Worm (Caenorhabditis elegans) whole organism, young adult: ENCODE results near the gene nhr-166.

ENCODE experiments used
- B0035.1 ChIP-seq: sonication (generic microtip); optimal IDR thresholded peaks from 2 replicates; lab custom pipeline; 2016; ENCODE audit warnings: missing genetic modification characterization, mild to moderate bottlenecking, missing compliant biosample characterization, missing genotype, missing genetic modification reagents
- C17E4.6 ChIP-seq: fragments of 200-800 bp; sonication (Bioruptor generic); IDR thresholded peaks from 2 replicates; pipeline ENCODE4 v1.3.6; 2022; ENCODE audit warnings: missing genetic modification reagents, missing genetic modification characterization, missing compliant biosample characterization
- F22D6.2 ChIP-seq: sonication (generic microtip); optimal IDR thresholded peaks from 2 replicates; lab custom pipeline; 2016; ENCODE audit warnings: mild to moderate bottlenecking, missing genetic modification characterization, missing compliant biosample characterization
- F23B12.7 ChIP-seq: sonication (generic microtip); optimal IDR thresholded peaks from 2 replicates; lab custom pipeline; 2017; ENCODE audit warnings: missing genetic modification characterization, mild to moderate bottlenecking, missing compliant biosample characterization, antibody characterized with exemption, moderate library complexity; ENCODE audit not compliant: insufficient read depth
- F37B4.10 ChIP-seq: fragments of 200-800 bp; sonication (Bioruptor generic); IDR thresholded peaks from 2 replicates; pipeline ENCODE4 v1.3.6; 2022; ENCODE audit warnings: missing genetic modification characterization, missing compliant biosample characterization
- F57A8.1 ChIP-seq: fragments of 200-800 bp; sonication (Bioruptor generic); optimal IDR thresholded peaks from 2 replicates; lab custom pipeline; 2018; ENCODE audit warnings: mild to moderate bottlenecking, missing genetic modification characterization, moderate library complexity, missing compliant biosample characterization
- Y53G8AR.9 ChIP-seq: fragments of 200-800 bp; sonication (Bioruptor generic); conservative IDR thresholded peaks from 2 replicates; pipeline ENCODE4 v1.3.6; 2022; ENCODE audit warnings: missing genetic modification reagents, missing genetic modification characterization, missing compliant biosample characterization
- Y67H2A.10 ChIP-seq: fragments of 200-800 bp; sonication (Bioruptor generic); conservative IDR thresholded peaks from 2 replicates; pipeline ENCODE4 v1.3.6; 2022; ENCODE audit warnings: missing genetic modification reagents, missing genetic modification characterization, missing compliant biosample characterization
- aptf-3 ChIP-seq: fragments of 200-800 bp; sonication (Bioruptor generic); IDR thresholded peaks from 2 replicates; pipeline ENCODE4 v1.3.6; 2022; ENCODE audit warnings: missing genetic modification characterization, missing compliant biosample characterization
- atf-7 ChIP-seq: sonication (generic microtip); optimal IDR thresholded peaks from 2 replicates; lab custom pipeline; 2017; ENCODE audit warnings: mild to moderate bottlenecking, missing genetic modification characterization, missing compliant biosample characterization
- attf-5 ChIP-seq: fragments of 200-800 bp; sonication (Bioruptor generic); optimal IDR thresholded peaks from 2 replicates; lab custom pipeline; 2018; ENCODE audit warnings: mild to moderate bottlenecking, missing genetic modification characterization, missing compliant biosample characterization
- ceh-27 ChIP-seq: fragments of 200-800 bp; sonication (Bioruptor generic); optimal IDR thresholded peaks from 2 replicates; lab custom pipeline; 2018; ENCODE audit warnings: mild to moderate bottlenecking, missing genetic modification characterization, moderate library complexity, missing compliant biosample characterization
- dox-1 ChIP-seq: fragments of 200-800 bp; sonication (Bioruptor generic); IDR thresholded peaks from 2 replicates; pipeline ENCODE4 v1.3.6; 2022; ENCODE audit warnings: missing genetic modification reagents, missing genetic modification characterization, missing compliant biosample characterization
- dpff-1 ChIP-seq: sonication (generic microtip); optimal IDR thresholded peaks from 2 replicates; lab custom pipeline; 2017; ENCODE audit warnings: mild to moderate bottlenecking, missing genetic modification characterization, missing compliant biosample characterization
- egrh-3 ChIP-seq: fragments of 200-800 bp; sonication (Bioruptor generic); IDR thresholded peaks from 2 replicates; pipeline ENCODE4 v1.3.6; 2022; ENCODE audit warnings: missing genetic modification reagents, missing genetic modification characterization, missing compliant biosample characterization
- ekl-4 ChIP-seq: fragments of 200-800 bp; sonication (Bioruptor generic); IDR thresholded peaks from 2 replicates; pipeline ENCODE4 v1.3.6; 2022; ENCODE audit warnings: missing genetic modification reagents, missing genetic modification characterization, missing compliant biosample characterization
- hmg-1.2 ChIP-seq: fragments of 200-800 bp; sonication (Bioruptor generic); IDR thresholded peaks from 2 replicates; pipeline ENCODE4 v1.3.6; 2022; ENCODE audit warnings: missing genetic modification reagents, missing genetic modification characterization, missing compliant biosample characterization
- lin-26 ChIP-seq: fragments of 200-800 bp; sonication (Bioruptor generic); IDR thresholded peaks from 2 replicates; pipeline ENCODE4 v1.3.6; 2022; ENCODE audit warnings: missing genetic modification reagents, missing genetic modification characterization, missing compliant biosample characterization
- lin-35 ChIP-seq, 3 experiments: fragments of 150-350 bp in 2 of 3; sonication (generic microtip) in 1 of 3; optimal IDR thresholded peaks; 2 replicates each; lab custom pipeline; 2014 to 2018; ENCODE audit warnings: missing biosample characterization in 3 of 3, missing genetic modification characterization in 3 of 3, missing genetic modification reagents in 3 of 3
- lin-40 ChIP-seq: sonication (generic microtip); optimal IDR thresholded peaks from 2 replicates; lab custom pipeline; 2016; ENCODE audit warnings: missing genetic modification characterization, mild to moderate bottlenecking, missing compliant biosample characterization, missing genotype, missing genetic modification reagents
- lsy-27 ChIP-seq: sonication (generic microtip); optimal IDR thresholded peaks from 2 replicates; lab custom pipeline; 2017; ENCODE audit warnings: missing genetic modification characterization, mild to moderate bottlenecking, missing compliant biosample characterization, antibody characterized with exemption, missing genotype, borderline replicate concordance; ENCODE audit not compliant: insufficient read depth
- mcd-1 ChIP-seq: fragments of 200-800 bp; sonication (Bioruptor generic); IDR thresholded peaks from 2 replicates; pipeline ENCODE4 v1.3.6; 2022; ENCODE audit warnings: missing genetic modification reagents, missing genetic modification characterization, missing compliant biosample characterization
- mes-4 ChIP-seq: sonication (generic microtip); optimal IDR thresholded peaks from 2 replicates; lab custom pipeline; 2016; ENCODE audit warnings: missing genotype, missing genetic modification characterization, missing compliant biosample characterization
- nfyb-1 ChIP-seq: fragments of 200-800 bp; sonication (Bioruptor generic); IDR thresholded peaks from 2 replicates; pipeline ENCODE4 v1.3.6; 2022; ENCODE audit warnings: missing genetic modification reagents, missing genetic modification characterization, missing compliant biosample characterization
- repo-1 ChIP-seq: sonication (generic microtip); optimal IDR thresholded peaks from 2 replicates; lab custom pipeline; 2017; ENCODE audit warnings: mild to moderate bottlenecking, missing genetic modification characterization, missing compliant biosample characterization
- rpc-1 ChIP-seq, 2 experiments: fragments of 150-350 bp in 1 of 2; sonication (generic microtip) in 1 of 2; optimal IDR thresholded peaks; 2 replicates each; lab custom pipeline; 2014 to 2018; ENCODE audit warnings: missing biosample characterization in 1 of 2, missing genetic modification characterization in 1 of 2, missing genetic modification reagents in 1 of 2, missing genotype in 1 of 2
- sdz-38 ChIP-seq: sonication (generic microtip); optimal IDR thresholded peaks from 2 replicates; lab custom pipeline; 2016; ENCODE audit warnings: missing genotype, missing genetic modification characterization, missing compliant biosample characterization
- snpc-1.3 ChIP-seq: sonication (generic microtip); optimal IDR thresholded peaks from 2 replicates; lab custom pipeline; 2017; ENCODE audit warnings: missing genetic modification characterization, mild to moderate bottlenecking, missing compliant biosample characterization, antibody characterized with exemption, moderate library complexity, missing genotype, missing genetic modification reagents; ENCODE audit not compliant: insufficient read depth
- snpc-3.4 ChIP-seq: sonication (generic microtip); optimal IDR thresholded peaks from 2 replicates; lab custom pipeline; 2017; ENCODE audit warnings: missing genetic modification characterization, mild to moderate bottlenecking, missing compliant biosample characterization, antibody characterized with exemption, moderate library complexity, missing genotype, missing genetic modification reagents
- somi-1 ChIP-seq: fragments of 200-800 bp; sonication (Bioruptor generic); optimal IDR thresholded peaks from 2 replicates; lab custom pipeline; 2018; ENCODE audit warnings: mild to moderate bottlenecking, missing genetic modification characterization, missing compliant biosample characterization
- sptf-2 ChIP-seq: fragments of 200-800 bp; sonication (Bioruptor generic); optimal IDR thresholded peaks from 2 replicates; lab custom pipeline; 2018; ENCODE audit warnings: mild to moderate bottlenecking, missing genetic modification characterization, missing compliant biosample characterization
- unc-62 ChIP-seq: fragments of 150-350 bp; optimal IDR thresholded peaks from 2 replicates; lab custom pipeline; 2014; ENCODE audit warnings: missing biosample characterization, missing genetic modification reagents, missing genetic modification characterization
- zfh-2 ChIP-seq: fragments of 200-800 bp; sonication (Bioruptor generic); conservative IDR thresholded peaks from 2 replicates; pipeline ENCODE4 v1.3.6; 2022; ENCODE audit warnings: missing genetic modification reagents, missing genetic modification characterization, missing compliant biosample characterization
- ztf-18 ChIP-seq: sonication (generic microtip); optimal IDR thresholded peaks from 2 replicates; lab custom pipeline; 2016; ENCODE audit warnings: missing genotype, mild to moderate bottlenecking, missing genetic modification characterization, missing compliant biosample characterization
- ztf-22 ChIP-seq: fragments of 200-800 bp; sonication (Bioruptor generic); optimal IDR thresholded peaks from 2 replicates; lab custom pipeline; 2018; ENCODE audit warnings: mild to moderate bottlenecking, missing genetic modification characterization, moderate library complexity, missing compliant biosample characterization
- ztf-25 ChIP-seq: fragments of 200-800 bp; sonication (Bioruptor generic); IDR thresholded peaks from 2 replicates; pipeline ENCODE4 v1.3.6; 2022; ENCODE audit warnings: missing genetic modification reagents, missing genetic modification characterization, missing compliant biosample characterization

The nhr-166 gene

ce11 chrII:3894755-3895154 lies 14.7 kb downstream of the nhr-166 start, which contains the start of gene F53C3.7:
Gene F53C3.7, plus strand, starts transcription at chrII:3895055.
- no peak for TF ChIP-seq ceh-27 (GFP tag; lab: Kevin White, UChicago)
- TF ChIP-seq aptf-3 (GFP tag; lab: Robert Waterston, UW), result no peak
- TF ChIP-seq, all 124 proteins: peak for 0

DNA sequence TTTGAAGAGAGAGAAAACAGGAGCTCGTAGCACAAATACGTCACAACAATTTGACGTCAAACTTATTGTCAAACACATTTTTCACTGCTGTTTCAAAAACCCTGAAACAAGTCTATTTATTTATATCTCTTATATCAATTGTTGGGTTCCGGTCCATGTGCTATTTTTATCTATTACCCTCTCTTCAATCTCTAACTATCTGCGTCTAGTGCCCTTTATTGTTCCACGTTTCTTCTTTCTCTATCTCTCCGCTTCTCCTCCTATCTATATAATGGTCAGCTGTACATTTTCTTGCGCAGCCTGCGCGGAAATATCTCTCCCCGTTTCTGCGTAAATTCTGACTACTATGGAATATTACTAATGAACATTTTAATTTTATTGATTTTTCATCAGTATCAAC lies 16.9 kb downstream of the nhr-166 start:
- no peak for TF ChIP-seq snpc-1.3
- TF ChIP-seq hmg-1.2 (GFP tag; lab: Robert Waterston, UW), result peak; percentile 88

- TF ChIP-seq sdz-38 (tag; lab: Kevin White, UChicago), result no peak
- peak in 1 of 3 experiments; percentile 24 for TF ChIP-seq lin-35 (GFP tag; optimal IDR thresholded peaks at IDR 0.05; lab: Kevin White, UChicago)
- 0 out of 2 replicates have a peak, but pooled peaks have one; percentile 40 for TF ChIP-seq lin-26 (GFP tag; lab: Robert Waterston, UW)
- peak; percentile 85 for TF ChIP-seq egrh-3 (GFP tag; lab: Robert Waterston, UW)
- TF ChIP-seq dox-1 (GFP tag; lab: Robert Waterston, UW), result 0 out of 2 replicates have a peak, but pooled peaks have one; percentile 28
- TF ChIP-seq unc-62, result peak; percentile 16
- no peak for TF ChIP-seq dpff-1 (tag; lab: Kevin White, UChicago)
- TF ChIP-seq attf-5 (GFP tag; lab: Kevin White, UChicago), result peak; percentile 31
- peak; percentile 93 for TF ChIP-seq atf-7
- peak; percentile 64 for TF ChIP-seq nfyb-1 (GFP tag; lab: Robert Waterston, UW)
- peak; percentile 31 for TF ChIP-seq ceh-27 (GFP tag; lab: Kevin White, UChicago)
- TF ChIP-seq ztf-22, result no peak
- TF ChIP-seq zfh-2, result peak; percentile 92
- TF ChIP-seq, all 124 proteins: peak for 10
These were observed 17.9 kb downstream of the nhr-166 start, which contains the start of gene F53C3.6 for ce11 chrII:3897758-3898494. Gene F53C3.6, plus strand, starts transcription at chrII:3898142.

DNA sequence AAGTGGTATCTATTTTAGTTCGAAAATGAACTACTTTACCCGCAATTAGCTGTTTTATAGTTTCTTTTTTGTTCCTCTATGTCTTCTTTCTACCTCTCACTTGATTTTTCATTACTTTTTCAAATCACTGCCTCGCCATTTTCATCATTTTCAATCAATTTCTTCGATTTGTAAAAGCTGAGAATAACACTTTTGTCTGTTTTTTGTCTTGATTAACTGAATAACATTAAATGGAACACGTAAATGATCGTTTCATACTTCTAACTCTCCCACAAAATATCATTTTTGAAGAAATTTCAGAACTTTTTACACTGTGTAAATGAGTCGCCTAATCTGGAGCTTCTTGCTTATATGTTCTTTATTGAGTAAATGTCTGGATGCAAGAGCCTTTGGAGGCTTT lies 21.1 kb downstream of the nhr-166 start, which contains the start of gene F53C3.4:
F53C3.4 (plus strand) TSS at position 301 of the 400 bp plus-strand sequence.
- TF ChIP-seq Y67H2A.10 (GFP tag; lab: Robert Waterston, UW) (no peak), F23B12.7 (tag; lab: Kevin White, UChicago) (no peak), F22D6.2 (tag; lab: Kevin White, UChicago) (no peak), mes-4 (tag; lab: Kevin White, UChicago) (no peak), ztf-18 (tag; lab: Kevin White, UChicago) (no peak)

- TF ChIP-seq egrh-3 (GFP tag; lab: Robert Waterston, UW) (peak; percentile 52; the same call in 1 of the 2 replicates), F57A8.1 (GFP tag; lab: Kevin White, UChicago) (no peak)
- TF ChIP-seq, all 124 proteins: peak for 1
These were observed 22.8 kb downstream of the nhr-166 start, which contains the start of gene F53C3.3 for ce11 chrII:3902798-3903197. Gene F53C3.3, plus strand, starts transcription at chrII:3902856.

ce11 chrII:3906615-3907190 lies 26.7 kb downstream of the nhr-166 start, which contains the start of the genes F53C3.11 and fbxb-103:
Gene F53C3.11, minus strand, starts transcription at chrII:3906715.
Gene fbxb-103, plus strand, starts transcription at chrII:3907140.
- TF ChIP-seq dpff-1 (tag; lab: Kevin White, UChicago) (no peak), repo-1 (no peak), mcd-1 (GFP tag; lab: Robert Waterston, UW) (no peak), Y53G8AR.9 (GFP tag; lab: Robert Waterston, UW) (no peak), F57A8.1 (GFP tag; lab: Kevin White, UChicago) (no peak), egrh-3 (GFP tag; lab: Robert Waterston, UW) (no peak), C17E4.6 (GFP tag; lab: Robert Waterston, UW) (no peak), ztf-25 (GFP tag; lab: Robert Waterston, UW) (no peak), snpc-3.4 (no peak), somi-1 (no peak), lin-40 (no peak), F37B4.10 (no peak), B0035.1 (tag; lab: Kevin White, UChicago) (no peak), rpc-1 (optimal IDR thresholded peaks at IDR 0.05; lab: Kevin White, UChicago) (no peak), rpc-1 (tag; optimal IDR thresholded peaks at IDR 0.05; lab: Kevin White, UChicago) (no peak), sptf-2 (GFP tag; lab: Kevin White, UChicago) (no peak), lsy-27 (no peak), unc-62 (no peak), ekl-4 (GFP tag; lab: Robert Waterston, UW) (no peak)
- TF ChIP-seq, all 124 proteins: peak for 0
